Fruit fly (Drosophila melanogaster) Kc167 (cell line): ENCODE measurements around the gene CG34280.

ENCODE experiments used
- Myc ChIP-seq: fragments of >200 bp; optimal IDR thresholded peaks from 2 replicates; lab custom pipeline; 2017; ENCODE audit warnings: missing external identifiers
- Sin3A ChIP-seq: fragments of >200 bp; optimal IDR thresholded peaks from 2 replicates; lab custom pipeline; 2018; ENCODE audit warnings: missing external identifiers
- h ChIP-seq: fragments of >200 bp; optimal IDR thresholded peaks from 3 replicates; lab custom pipeline; 2018; ENCODE audit warnings: missing external identifiers
- psq ChIP-seq: fragments of >200 bp; optimal IDR thresholded peaks from 2 replicates; lab custom pipeline; 2017; ENCODE audit warnings: missing external identifiers
- ttk ChIP-seq: sonication (Bioruptor generic); optimal IDR thresholded peaks from 2 replicates; lab custom pipeline; 2017; ENCODE audit warnings: missing external identifiers

- TF ChIP-seq psq (no peak), h (no peak), Myc (lab: Kevin White, UChicago) (no peak), ttk (lab: Kevin White, UChicago) (no peak), Sin3A (lab: Kevin White, UChicago) (no peak)
These were observed 17.2 kb downstream of the CG34280 start for dm6 chr3R:17386168-17386819.
